Fruit fly (Drosophila melanogaster) whole organism, embryonic: ENCODE results near the gene CG42525.
A peak's percentile ranks its signal among the peaks of the same experiment; 100 is the strongest.

Experiments used
- Ada2b ChIP-seq: fragments of 200-800 bp; sonication (Bioruptor generic); IDR thresholded peaks from 2 replicates; pipeline ENCODE4 v1.3.6; 2022; ENCODE audit warnings: missing biosample characterization, missing genetic modification characterization
- Atf3 ChIP-seq: fragments of 200-800 bp; sonication (Bioruptor generic); optimal IDR thresholded peaks from 3 replicates; lab custom pipeline; 2016; ENCODE audit warnings: missing biosample characterization, missing genetic modification characterization
- CG11456 ChIP-seq: fragments of 200-800 bp; sonication (Bioruptor generic); IDR thresholded peaks from 3 replicates; pipeline ENCODE4 v1.3.6; 2022; ENCODE audit warnings: missing biosample characterization, missing genetic modification characterization
- CG12104 ChIP-seq: fragments of 200-800 bp; sonication (Bioruptor generic); optimal IDR thresholded peaks from 3 replicates; lab custom pipeline; 2016; ENCODE audit warnings: missing biosample characterization, missing genetic modification characterization
- CG13775 ChIP-seq: fragments of 200-800 bp; sonication (Bioruptor generic); optimal IDR thresholded peaks from 3 replicates; lab custom pipeline; 2017; ENCODE audit warnings: missing biosample characterization, mild to moderate bottlenecking, missing genetic modification characterization
- CG14965 ChIP-seq: fragments of 200-800 bp; sonication (Bioruptor generic); optimal IDR thresholded peaks from 2 replicates; lab custom pipeline; 2016; ENCODE audit warnings: missing biosample characterization, missing genetic modification characterization, borderline replicate concordance
- CG2875 ChIP-seq: fragments of 200-800 bp; sonication (Bioruptor generic); optimal IDR thresholded peaks from 2 replicates; lab custom pipeline; 2017; ENCODE audit warnings: missing biosample characterization, mild to moderate bottlenecking, missing genetic modification characterization, missing genetic modification reagents
- CG32772 ChIP-seq: fragments of 200-800 bp; sonication (Bioruptor generic); IDR thresholded peaks from 2 replicates; pipeline ENCODE4 v1.3.6; 2022; ENCODE audit warnings: missing biosample characterization, missing genetic modification characterization
- CG3995 ChIP-seq: fragments of 200-800 bp; sonication (Bioruptor generic); optimal IDR thresholded peaks from 3 replicates; lab custom pipeline; 2016; ENCODE audit warnings: missing biosample characterization, missing genetic modification characterization
- CG4820 ChIP-seq: fragments of 200-800 bp; sonication (Bioruptor generic); optimal IDR thresholded peaks from 3 replicates; lab custom pipeline; 2016; ENCODE audit warnings: missing biosample characterization, missing genetic modification characterization
- CG7357 ChIP-seq: fragments of 200-800 bp; sonication (Bioruptor generic); IDR thresholded peaks from 3 replicates; pipeline ENCODE4 v1.3.6; 2022; ENCODE audit warnings: missing biosample characterization, missing genetic modification characterization
- CG8089 ChIP-seq: fragments of 200-800 bp; sonication (Bioruptor generic); optimal IDR thresholded peaks from 3 replicates; lab custom pipeline; 2016; ENCODE audit warnings: missing biosample characterization, missing genetic modification characterization
- CG9609 ChIP-seq: fragments of 200-800 bp; sonication (Bioruptor generic); optimal IDR thresholded peaks from 3 replicates; lab custom pipeline; 2016; ENCODE audit warnings: missing biosample characterization, missing genetic modification characterization
- CG9932 ChIP-seq: fragments of 200-800 bp; sonication (Bioruptor generic); IDR thresholded peaks from 2 replicates; pipeline ENCODE4 v1.3.6; 2022; ENCODE audit warnings: missing biosample characterization, missing genetic modification characterization
- D ChIP-seq, 2 experiments: fragments of 200-800 bp in 1 of 2; fragments of >200 bp in 1 of 2; sonication (Bioruptor generic) in 1 of 2; optimal IDR thresholded peaks; 2 replicates in 1 of 2; 3 replicates in 1 of 2; lab custom pipeline; 2017; ENCODE audit warnings: mild to moderate bottlenecking in 1 of 2, missing biosample characterization in 1 of 2, missing genetic modification characterization in 1 of 2, missing genetic modification reagents in 1 of 2
- Eip74EF ChIP-seq, 2 experiments: fragments of 200-800 bp in 1 of 2; fragments of >200 bp in 1 of 2; sonication (Bioruptor generic) in 1 of 2; optimal IDR thresholded peaks; 2 replicates each; lab custom pipeline; 2017 to 2019; ENCODE audit warnings: missing biosample characterization in 2 of 2, missing genetic modification characterization in 2 of 2, mild to moderate bottlenecking in 1 of 2, moderate library complexity in 1 of 2
- Fer2 ChIP-seq: fragments of 200-800 bp; sonication (Bioruptor generic); optimal IDR thresholded peaks from 2 replicates; lab custom pipeline; 2018; ENCODE audit warnings: missing biosample characterization, mild to moderate bottlenecking, missing genetic modification characterization, moderate library complexity
- Fer3 ChIP-seq: fragments of 200-800 bp; sonication (Bioruptor generic); optimal IDR thresholded peaks from 2 replicates; lab custom pipeline; 2018; ENCODE audit warnings: missing biosample characterization, mild to moderate bottlenecking, missing genetic modification characterization, moderate library complexity
- Hr3 ChIP-seq: fragments of 200-800 bp; sonication (Bioruptor generic); optimal IDR thresholded peaks from 3 replicates; lab custom pipeline; 2016; ENCODE audit warnings: missing biosample characterization, missing genetic modification characterization
- Jarid2 ChIP-seq: fragments of 200-800 bp; sonication (Bioruptor generic); optimal IDR thresholded peaks from 3 replicates; lab custom pipeline; 2017; ENCODE audit warnings: mild to moderate bottlenecking, missing biosample characterization, missing genetic modification reagents, missing genetic modification characterization
- MTF-1 ChIP-seq: fragments of 200-800 bp; sonication (Bioruptor generic); optimal IDR thresholded peaks from 2 replicates; lab custom pipeline; 2018; ENCODE audit warnings: missing biosample characterization, mild to moderate bottlenecking, missing genetic modification characterization, borderline replicate concordance
- Neu2 ChIP-seq: fragments of 200-800 bp; sonication (Bioruptor generic); optimal IDR thresholded peaks from 3 replicates; lab custom pipeline; 2016; ENCODE audit warnings: missing biosample characterization, missing genetic modification characterization, borderline replicate concordance
- Ptx1 ChIP-seq: fragments of 200-800 bp; sonication (Bioruptor generic); IDR thresholded peaks from 2 replicates; pipeline ENCODE4 v1.3.6; 2022; ENCODE audit warnings: missing biosample characterization, missing genetic modification characterization
- Rfx ChIP-seq: fragments of 200-800 bp; sonication (Bioruptor generic); IDR thresholded peaks from 2 replicates; pipeline ENCODE4 v1.3.6; 2022; ENCODE audit warnings: missing biosample characterization, missing genetic modification characterization
- Xbp1 ChIP-seq: fragments of 200-800 bp; sonication (Bioruptor generic); optimal IDR thresholded peaks from 3 replicates; lab custom pipeline; 2016; ENCODE audit warnings: missing biosample characterization, mild to moderate bottlenecking, missing genetic modification characterization
- YL-1 ChIP-seq: fragments of 200-800 bp; sonication (Bioruptor generic); optimal IDR thresholded peaks from 3 replicates; lab custom pipeline; 2017; ENCODE audit warnings: missing biosample characterization, mild to moderate bottlenecking, missing genetic modification characterization
- ab ChIP-seq: fragments of 200-800 bp; sonication (Bioruptor generic); optimal IDR thresholded peaks from 2 replicates; lab custom pipeline; 2016; ENCODE audit warnings: missing biosample characterization, missing genetic modification characterization
- ato ChIP-seq: fragments of 200-800 bp; sonication (Bioruptor generic); IDR thresholded peaks from 2 replicates; pipeline ENCODE4 v1.3.6; 2022; ENCODE audit warnings: missing biosample characterization, missing genetic modification characterization; ENCODE audit not compliant: partially characterized antibody
- br ChIP-seq: fragments of >200 bp; optimal IDR thresholded peaks from 2 replicates; lab custom pipeline; 2017
- crc ChIP-seq: fragments of 200-800 bp; sonication (Bioruptor generic); optimal IDR thresholded peaks from 2 replicates; lab custom pipeline; 2016; ENCODE audit warnings: missing biosample characterization, missing genetic modification characterization
- dmrt99B ChIP-seq: fragments of 200-800 bp; sonication (Bioruptor generic); optimal IDR thresholded peaks from 2 replicates; lab custom pipeline; 2018; ENCODE audit warnings: missing biosample characterization, mild to moderate bottlenecking, missing genetic modification characterization, moderate library complexity
- dysf ChIP-seq: fragments of 200-800 bp; sonication (Bioruptor generic); IDR thresholded peaks from 3 replicates; pipeline ENCODE4 v1.3.6; 2022; ENCODE audit warnings: missing biosample characterization, missing genetic modification characterization
- emc ChIP-seq: fragments of 200-800 bp; sonication (Bioruptor generic); optimal IDR thresholded peaks from 2 replicates; lab custom pipeline; 2016; ENCODE audit warnings: missing biosample characterization, missing genetic modification characterization
- ewg ChIP-seq: fragments of 200-800 bp; sonication (Bioruptor generic); optimal IDR thresholded peaks from 3 replicates; lab custom pipeline; 2017; ENCODE audit warnings: mild to moderate bottlenecking, missing biosample characterization, missing genetic modification reagents, missing genetic modification characterization
- fd96Cb ChIP-seq: fragments of 200-800 bp; sonication (Bioruptor generic); optimal IDR thresholded peaks from 2 replicates; lab custom pipeline; 2018; ENCODE audit warnings: missing biosample characterization, mild to moderate bottlenecking, missing genetic modification characterization, moderate library complexity
- gcm2 ChIP-seq: fragments of 200-800 bp; sonication (Bioruptor generic); optimal IDR thresholded peaks from 2 replicates; lab custom pipeline; 2016; ENCODE audit warnings: missing biosample characterization, missing genetic modification characterization
- jumu ChIP-seq: fragments of 200-800 bp; sonication (Bioruptor generic); optimal IDR thresholded peaks from 3 replicates; lab custom pipeline; 2016; ENCODE audit warnings: missing biosample characterization, missing genetic modification characterization
- lmd ChIP-seq: fragments of 200-800 bp; sonication (Bioruptor generic); IDR thresholded peaks from 2 replicates; pipeline ENCODE4 v1.3.6; 2022; ENCODE audit warnings: missing biosample characterization, missing genetic modification characterization
- mam ChIP-seq: fragments of 200-800 bp; sonication (Bioruptor generic); optimal IDR thresholded peaks from 3 replicates; lab custom pipeline; 2016; ENCODE audit warnings: missing biosample characterization, missing genetic modification characterization
- mld ChIP-seq: fragments of 200-800 bp; sonication (Bioruptor generic); IDR thresholded peaks from 3 replicates; pipeline ENCODE4 v1.3.6; 2022; ENCODE audit warnings: missing biosample characterization, missing genetic modification characterization; ENCODE audit not compliant: partially characterized antibody
- nerfin-1 ChIP-seq: fragments of 200-800 bp; sonication (Bioruptor generic); optimal IDR thresholded peaks from 3 replicates; lab custom pipeline; 2019; ENCODE audit warnings: missing biosample characterization, mild to moderate bottlenecking, missing genetic modification characterization, moderate library complexity
- nom ChIP-seq: fragments of 200-800 bp; sonication (Bioruptor generic); optimal IDR thresholded peaks from 2 replicates; lab custom pipeline; 2017; ENCODE audit warnings: missing biosample characterization, missing genetic modification characterization, mild to moderate bottlenecking, moderate library complexity, missing genetic modification reagents
- pum ChIP-seq: fragments of 200-800 bp; sonication (Bioruptor generic); optimal IDR thresholded peaks from 2 replicates; lab custom pipeline; 2016; ENCODE audit warnings: missing biosample characterization, missing genetic modification characterization
- schlank ChIP-seq: fragments of 200-800 bp; sonication (Bioruptor generic); optimal IDR thresholded peaks from 2 replicates; lab custom pipeline; 2018; ENCODE audit warnings: missing biosample characterization, mild to moderate bottlenecking, missing genetic modification characterization
- sens-2 ChIP-seq: fragments of 200-800 bp; sonication (Bioruptor generic); IDR thresholded peaks from 2 replicates; pipeline ENCODE4 v1.3.6; 2022; ENCODE audit warnings: missing biosample characterization, missing genetic modification characterization
- unc-4 ChIP-seq: fragments of 200-800 bp; sonication (Bioruptor generic); IDR thresholded peaks from 2 replicates; pipeline ENCODE4 v1.3.6; 2022; ENCODE audit warnings: missing biosample characterization, missing genetic modification characterization; ENCODE audit not compliant: partially characterized antibody
- wek ChIP-seq: fragments of 200-800 bp; sonication (Bioruptor generic); optimal IDR thresholded peaks from 3 replicates; lab custom pipeline; 2018; ENCODE audit warnings: missing biosample characterization, mild to moderate bottlenecking, missing genetic modification characterization, moderate library complexity

Gene CG42525

DNA sequence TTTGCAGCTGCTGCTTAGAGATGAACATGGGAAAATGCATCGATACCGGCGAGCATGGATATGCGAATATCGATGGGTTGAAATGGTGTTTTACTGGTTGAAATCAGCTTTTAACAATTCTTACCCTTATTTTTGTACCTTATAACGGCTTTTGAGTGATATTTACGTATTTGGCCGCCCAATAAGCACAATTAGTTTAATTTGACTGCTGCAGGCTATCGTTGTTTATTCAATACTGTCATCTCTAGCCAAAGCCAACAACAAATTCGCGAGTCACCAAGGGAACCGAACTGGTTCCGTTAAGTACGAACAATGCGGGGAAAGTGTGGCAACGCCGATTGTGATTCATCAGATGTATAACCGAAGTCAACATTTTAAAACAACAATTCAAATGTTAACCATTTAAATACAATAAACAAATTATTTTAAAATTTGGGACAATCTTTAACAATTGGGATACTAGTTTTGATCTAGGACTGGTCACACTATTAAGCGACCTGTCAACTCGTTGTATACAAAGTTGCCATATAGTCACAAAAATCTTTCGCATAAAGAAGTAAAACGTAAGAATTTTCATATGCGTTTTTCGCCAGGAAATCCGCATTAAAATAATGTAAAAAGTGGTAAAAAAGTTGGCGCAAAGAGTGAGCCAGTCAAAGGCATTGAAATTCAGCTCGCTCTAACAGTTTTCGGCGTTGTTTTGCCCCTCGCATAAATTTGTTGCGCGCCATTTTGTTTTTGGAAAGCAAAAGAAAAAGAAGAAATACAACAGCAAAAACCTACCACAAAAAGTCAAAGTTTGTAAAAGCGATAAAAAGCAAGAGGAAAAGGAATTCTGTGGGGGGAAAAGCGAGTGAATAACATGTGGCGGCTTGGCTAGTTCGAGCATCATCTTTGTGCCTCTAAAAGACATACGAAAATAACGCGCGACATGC is 41.2 kb downstream of the CG42525 start, which contains the start of the genes Usp5 and BtbVII (continued):
- TF ChIP-seq sens-2 = no peak
- peak; percentile 45; the same call in 1 of the 2 replicates for TF ChIP-seq lmd (GFP tag; lab: Robert Waterston, UW)
- peak; percentile 58 for TF ChIP-seq Ptx1 (GFP tag; lab: Robert Waterston, UW)
- TF ChIP-seq CG9609 = peak; percentile 54
- no peak for TF ChIP-seq CG14965 (GFP tag; lab: Kevin White, UChicago)
- TF ChIP-seq dysf (GFP tag; lab: Robert Waterston, UW) = peak; percentile 62; the same call in 2 of the 3 replicates
- TF ChIP-seq nom (GFP tag; lab: Kevin White, UChicago) = peak; percentile 51
- TF ChIP-seq pum (GFP tag; lab: Kevin White, UChicago) = peak; percentile 50
- no peak for TF ChIP-seq CG11456
- TF ChIP-seq MTF-1 (GFP tag; lab: Kevin White, UChicago) = no peak
- no peak for TF ChIP-seq fd96Cb (tag; lab: Kevin White, UChicago)
- peak; percentile 10 for TF ChIP-seq nerfin-1 (tag; lab: Kevin White, UChicago)
- no peak for TF ChIP-seq CG2875
- peak; percentile 37 for TF ChIP-seq CG4820 (GFP tag; lab: Kevin White, UChicago)
- no peak for TF ChIP-seq gcm2 (GFP tag; lab: Kevin White, UChicago)
- TF ChIP-seq Eip74EF (GFP tag; optimal IDR thresholded peaks at IDR 0.05; lab: Kevin White, UChicago) = no peak
- TF ChIP-seq D (optimal IDR thresholded peaks at IDR 0.05; lab: Kevin White, UChicago) = no peak
- TF ChIP-seq D (GFP tag; optimal IDR thresholded peaks at IDR 0.05; lab: Kevin White, UChicago) = peak; percentile 28
- no peak for TF ChIP-seq br (lab: Kevin White, UChicago)
- no peak for TF ChIP-seq dmrt99B (tag; lab: Kevin White, UChicago)
- TF ChIP-seq CG9932 (GFP tag; lab: Robert Waterston, UW) = peak; percentile 86
- peak; percentile 59 for TF ChIP-seq Xbp1 (GFP tag; lab: Kevin White, UChicago)
- no peak for TF ChIP-seq Neu2 (GFP tag; lab: Kevin White, UChicago)
- no peak for TF ChIP-seq Fer2 (tag; lab: Kevin White, UChicago)
- peak; percentile 22 for TF ChIP-seq crc
- peak; percentile 46 for TF ChIP-seq ewg
- TF ChIP-seq Hr3 (GFP tag; lab: Kevin White, UChicago) = peak; percentile 63
- peak; percentile 51 for TF ChIP-seq Ada2b
- TF ChIP-seq CG13775 (GFP tag; lab: Kevin White, UChicago) = peak; percentile 70
- peak; percentile 24 for TF ChIP-seq schlank (tag; lab: Kevin White, UChicago)
- peak; percentile 41 for TF ChIP-seq Atf3 (GFP tag; lab: Kevin White, UChicago)
- TF ChIP-seq CG3995 (GFP tag; lab: Kevin White, UChicago) = peak; percentile 29
- TF ChIP-seq mam (GFP tag; lab: Kevin White, UChicago) = peak; percentile 75
- no peak for TF ChIP-seq YL-1 (GFP tag; lab: Kevin White, UChicago)
- TF ChIP-seq Jarid2 (GFP tag; lab: Kevin White, UChicago) = no peak
- peak; percentile 90 for TF ChIP-seq mld (GFP tag; lab: Robert Waterston, UW)
- TF ChIP-seq wek = peak; percentile 49
- peak; percentile 75 for TF ChIP-seq ato (GFP tag; lab: Robert Waterston, UW)
- no peak for TF ChIP-seq ab
- TF ChIP-seq unc-4 (GFP tag; lab: Robert Waterston, UW) = peak; percentile 98
- TF ChIP-seq CG32772 (GFP tag; lab: Robert Waterston, UW) = peak; percentile 62
- TF ChIP-seq CG12104 (GFP tag; lab: Kevin White, UChicago) = no peak
- TF ChIP-seq CG8089 (GFP tag; lab: Kevin White, UChicago) = peak; percentile 1
- peak; percentile 76 for TF ChIP-seq Rfx
- TF ChIP-seq jumu (GFP tag; lab: Kevin White, UChicago) = peak; percentile 61
- 0 out of 3 replicates have a peak, but pooled peaks have one; percentile 12 for TF ChIP-seq CG7357
- TF ChIP-seq emc (GFP tag; lab: Kevin White, UChicago) = no peak
- TF ChIP-seq Fer3 (tag; lab: Kevin White, UChicago) = peak; percentile 50
